Fruit fly (Drosophila melanogaster) whole organism, adult: ENCODE measurements around the gene Ptp61F.

ENCODE experiments used
- CG7101 ChIP-seq: fragments of 200-800 bp; sonication (Bioruptor generic); optimal IDR thresholded peaks from 2 replicates; lab custom pipeline; 2018; ENCODE audit warnings: missing biosample characterization, mild to moderate bottlenecking, missing genetic modification characterization, moderate library complexity
- kay ChIP-seq: fragments of 200-800 bp; sonication (Bioruptor generic); peaks from one replicate; lab custom pipeline; 2016; ENCODE audit warnings: missing biosample characterization, missing genetic modification characterization, borderline replicate concordance
- pad ChIP-seq: fragments of 200-800 bp; sonication (Bioruptor generic); optimal IDR thresholded peaks from 3 replicates; lab custom pipeline; 2017; ENCODE audit warnings: missing biosample characterization, missing genetic modification characterization, mild to moderate bottlenecking, moderate library complexity, missing genetic modification reagents
- toe ChIP-seq: fragments of 200-800 bp; sonication (Bioruptor generic); optimal IDR thresholded peaks from 2 replicates; lab custom pipeline; 2016; ENCODE audit warnings: missing biosample characterization, missing genetic modification characterization

- TF ChIP-seq toe (GFP tag; lab: Kevin White, UChicago): no peak
- TF ChIP-seq CG7101 (tag; lab: Kevin White, UChicago): peak; percentile 68
- TF ChIP-seq kay (GFP tag; lab: Kevin White, UChicago): no peak
- no peak for TF ChIP-seq pad (GFP tag; lab: Kevin White, UChicago)
These were observed 140.3 kb downstream of the Ptp61F start, which contains the start of the genes Hmbs and CG2211 for dm6 chr3L:1334571-1335427.
